Worm (Caenorhabditis elegans) whole organism, L4 larva: Measurements from ENCODE around the gene Y102A11A.2.
A peak's percentile ranks its signal among the peaks of the same experiment; 100 is the strongest.

Experiments used
- T20F7.1 ChIP-seq: fragments of 200-800 bp; sonication (Bioruptor generic); optimal IDR thresholded peaks from 2 replicates; lab custom pipeline; 2018; ENCODE audit warnings: mild to moderate bottlenecking, missing genetic modification characterization, missing compliant biosample characterization
- T26A8.4 ChIP-seq: fragments of 200-800 bp; sonication (Bioruptor generic); IDR thresholded peaks from 2 replicates; pipeline ENCODE4 v1.3.6; 2022; ENCODE audit warnings: missing genetic modification characterization, missing compliant biosample characterization
- Y48G9A.11 ChIP-seq: fragments of 200-800 bp; sonication (Bioruptor generic); IDR thresholded peaks from 2 replicates; pipeline ENCODE4 v1.3.6; 2022; ENCODE audit warnings: missing genetic modification reagents, missing genetic modification characterization, missing compliant biosample characterization
- ZK337.2 ChIP-seq: fragments of 200-800 bp; sonication (Bioruptor generic); IDR thresholded peaks from 2 replicates; pipeline ENCODE4 v1.3.6; 2022; ENCODE audit warnings: missing genetic modification reagents, missing genetic modification characterization, missing compliant biosample characterization
- ZK546.5 ChIP-seq, 2 experiments: sonication (generic microtip); optimal IDR thresholded peaks; 2 replicates each; lab custom pipeline; 2017; ENCODE audit warnings: missing biosample characterization in 2 of 2, missing genetic modification characterization in 2 of 2
- aha-1 ChIP-seq: fragments of 150-350 bp; peaks from one replicate; lab custom pipeline; 2014; ENCODE audit warnings: missing biosample characterization, missing genetic modification characterization
- aly-2 ChIP-seq: sonication (generic microtip); optimal IDR thresholded peaks from 2 replicates; lab custom pipeline; 2018; ENCODE audit warnings: missing biosample characterization, missing genetic modification characterization
- ama-1 ChIP-seq: fragments of 150-350 bp; optimal IDR thresholded peaks from 2 replicates; lab custom pipeline; 2014; ENCODE audit warnings: inconsistent platforms, mixed read lengths
- arid-1 ChIP-seq: fragments of 200-800 bp; sonication (Bioruptor generic); conservative IDR thresholded peaks from 2 replicates; pipeline ENCODE4 v1.3.6; 2022; ENCODE audit warnings: missing genetic modification reagents, missing genetic modification characterization, missing compliant biosample characterization
- attf-4 ChIP-seq: sonication (generic microtip); optimal IDR thresholded peaks from 3 replicates; lab custom pipeline; 2017; ENCODE audit warnings: missing biosample characterization, missing genetic modification characterization
- ceh-28 ChIP-seq: fragments of 150-350 bp; optimal IDR thresholded peaks from 2 replicates; lab custom pipeline; 2014; ENCODE audit warnings: missing biosample characterization, missing genetic modification reagents, missing genetic modification characterization
- ceh-32 ChIP-seq: sonication (generic microtip); optimal IDR thresholded peaks from 2 replicates; lab custom pipeline; 2016; ENCODE audit warnings: mild to moderate bottlenecking, missing genetic modification characterization, missing compliant biosample characterization; ENCODE audit not compliant: poor library complexity
- ceh-62 ChIP-seq: sonication (generic microtip); optimal IDR thresholded peaks from 2 replicates; lab custom pipeline; 2017; ENCODE audit warnings: missing biosample characterization, missing genetic modification characterization
- ctbp-1 ChIP-seq: fragments of 200-800 bp; sonication (Bioruptor generic); IDR thresholded peaks from 2 replicates; pipeline ENCODE4 v1.3.6; 2022; ENCODE audit warnings: missing genetic modification reagents, missing genetic modification characterization, missing compliant biosample characterization
- daf-12 ChIP-seq: fragments of 150-350 bp; optimal IDR thresholded peaks from 2 replicates; lab custom pipeline; 2014; ENCODE audit warnings: missing biosample characterization, missing genetic modification reagents, missing genetic modification characterization
- daf-16 ChIP-seq, 3 experiments: sonication (generic microtip); optimal IDR thresholded peaks; 2 replicates each; lab custom pipeline; 2016 to 2017; ENCODE audit warnings: missing genetic modification characterization in 3 of 3, missing genetic modification reagents in 3 of 3, mild to moderate bottlenecking in 2 of 3, missing compliant biosample characterization in 2 of 3, missing biosample characterization in 1 of 3, moderate library complexity in 1 of 3
- daf-19 ChIP-seq: fragments of 200-800 bp; sonication (Bioruptor generic); conservative IDR thresholded peaks from 2 replicates; pipeline ENCODE4 v1.3.6; 2022; ENCODE audit warnings: missing genetic modification characterization, missing compliant biosample characterization
- daf-8 ChIP-seq: fragments of 200-800 bp; sonication (Bioruptor generic); IDR thresholded peaks from 2 replicates; pipeline ENCODE4 v1.3.6; 2022; ENCODE audit warnings: missing genetic modification characterization, missing compliant biosample characterization
- dmd-6 ChIP-seq: fragments of 200-800 bp; sonication (Bioruptor generic); IDR thresholded peaks from 2 replicates; pipeline ENCODE4 v1.3.6; 2022; ENCODE audit warnings: missing genetic modification reagents, missing genetic modification characterization, missing compliant biosample characterization
- dpl-1 ChIP-seq: fragments of 150-350 bp; optimal IDR thresholded peaks from 2 replicates; lab custom pipeline; 2014; ENCODE audit warnings: missing biosample characterization, missing genetic modification reagents, missing genetic modification characterization
- fkh-10 ChIP-seq: fragments of 150-350 bp; optimal IDR thresholded peaks from 2 replicates; lab custom pipeline; 2014; ENCODE audit warnings: missing biosample characterization, missing genetic modification reagents, missing genetic modification characterization
- gei-8 ChIP-seq: fragments of 200-800 bp; sonication (Bioruptor generic); optimal IDR thresholded peaks from 2 replicates; lab custom pipeline; 2018; ENCODE audit warnings: mild to moderate bottlenecking, missing genetic modification characterization, missing compliant biosample characterization
- hif-1 ChIP-seq, 2 experiments: sonication (generic microtip); optimal IDR thresholded peaks; 2 replicates each; lab custom pipeline; 2016 to 2017; ENCODE audit warnings: missing compliant biosample characterization in 2 of 2, missing genetic modification characterization in 2 of 2, missing genetic modification reagents in 2 of 2, missing genotype in 2 of 2, mild to moderate bottlenecking in 1 of 2
- hlh-30 ChIP-seq: sonication (generic microtip); optimal IDR thresholded peaks from 2 replicates; lab custom pipeline; 2017; ENCODE audit warnings: antibody characterized with exemption, mild to moderate bottlenecking, missing genetic modification characterization, missing compliant biosample characterization; ENCODE audit not compliant: insufficient read depth
- hmg-1.1 ChIP-seq: fragments of 200-800 bp; sonication (Bioruptor generic); IDR thresholded peaks from 2 replicates; pipeline ENCODE4 v1.3.6; 2022; ENCODE audit warnings: missing genetic modification reagents, missing genetic modification characterization, missing compliant biosample characterization
- lin-1 ChIP-seq: fragments of 200-800 bp; sonication (Bioruptor generic); IDR thresholded peaks from 2 replicates; pipeline ENCODE4 v1.3.6; 2022; ENCODE audit warnings: missing genetic modification reagents, missing genetic modification characterization, missing compliant biosample characterization
- lin-13 ChIP-seq: fragments of 150-350 bp; optimal IDR thresholded peaks from 2 replicates; lab custom pipeline; 2014; ENCODE audit warnings: missing biosample characterization, missing genetic modification reagents, missing genetic modification characterization
- lin-38 ChIP-seq: fragments of 200-800 bp; sonication (Bioruptor generic); IDR thresholded peaks from 2 replicates; pipeline ENCODE4 v1.3.6; 2022; ENCODE audit warnings: missing genetic modification reagents, missing genetic modification characterization, missing compliant biosample characterization
- lir-3 ChIP-seq: sonication (generic microtip); optimal IDR thresholded peaks from 2 replicates; lab custom pipeline; 2016; ENCODE audit warnings: mild to moderate bottlenecking, missing genetic modification characterization, missing compliant biosample characterization
- mdl-1 ChIP-seq, 2 experiments: fragments of 150-350 bp in 1 of 2; sonication (generic microtip) in 1 of 2; optimal IDR thresholded peaks; 2 replicates each; lab custom pipeline; 2014 to 2017; ENCODE audit warnings: missing biosample characterization in 2 of 2, missing genetic modification characterization in 2 of 2
- mdt-29 ChIP-seq: fragments of 200-800 bp; sonication (Bioruptor generic); IDR thresholded peaks from 2 replicates; pipeline ENCODE4 v1.3.6; 2022; ENCODE audit warnings: missing genetic modification reagents, missing genetic modification characterization, missing compliant biosample characterization
- mes-2 ChIP-seq: sonication (generic microtip); optimal IDR thresholded peaks from 2 replicates; lab custom pipeline; 2016; ENCODE audit warnings: missing genotype, mild to moderate bottlenecking, missing genetic modification characterization, missing compliant biosample characterization; ENCODE audit not compliant: poor library complexity, severe bottlenecking
- mxl-2 ChIP-seq: fragments of 200-800 bp; sonication (Bioruptor generic); conservative IDR thresholded peaks from 2 replicates; pipeline ENCODE4 v1.3.6; 2022; ENCODE audit warnings: missing genetic modification reagents, missing genetic modification characterization, missing compliant biosample characterization
- mxl-3 ChIP-seq: fragments of 200-800 bp; sonication (Bioruptor generic); optimal IDR thresholded peaks from 2 replicates; lab custom pipeline; 2018; ENCODE audit warnings: mild to moderate bottlenecking, missing genetic modification characterization, missing compliant biosample characterization
- nhr-10 ChIP-seq: fragments of 150-350 bp; optimal IDR thresholded peaks from 2 replicates; lab custom pipeline; 2014; ENCODE audit warnings: missing biosample characterization, missing genetic modification characterization
- nhr-111 ChIP-seq: fragments of 200-800 bp; sonication (Bioruptor generic); optimal IDR thresholded peaks from 2 replicates; lab custom pipeline; 2018; ENCODE audit warnings: mild to moderate bottlenecking, missing genetic modification characterization, missing compliant biosample characterization
- nhr-25 ChIP-seq: sonication (generic microtip); optimal IDR thresholded peaks from 2 replicates; lab custom pipeline; 2017; ENCODE audit warnings: missing genetic modification characterization, mild to moderate bottlenecking, missing compliant biosample characterization, antibody characterized with exemption, moderate library complexity, borderline replicate concordance; ENCODE audit not compliant: insufficient read depth
- nhr-28 ChIP-seq: fragments of 150-350 bp; optimal IDR thresholded peaks from 2 replicates; lab custom pipeline; 2014; ENCODE audit warnings: missing biosample characterization, missing genetic modification characterization
- nhr-48 ChIP-seq: sonication (generic microtip); optimal IDR thresholded peaks from 2 replicates; lab custom pipeline; 2016; ENCODE audit warnings: mild to moderate bottlenecking, missing genetic modification characterization, missing compliant biosample characterization
- nhr-6 ChIP-seq: fragments of 150-350 bp; optimal IDR thresholded peaks from 2 replicates; lab custom pipeline; 2014; ENCODE audit warnings: missing biosample characterization, missing genetic modification characterization
- nhr-76 ChIP-seq: fragments of 150-350 bp; optimal IDR thresholded peaks from 2 replicates; lab custom pipeline; 2014; ENCODE audit warnings: missing biosample characterization, missing genetic modification characterization
- pqm-1 ChIP-seq: sonication (generic microtip); optimal IDR thresholded peaks from 2 replicates; lab custom pipeline; 2017; ENCODE audit warnings: missing biosample characterization, missing genetic modification characterization
- saeg-2 ChIP-seq: fragments of 200-800 bp; sonication (Bioruptor generic); IDR thresholded peaks from 2 replicates; pipeline ENCODE4 v1.3.6; 2022; ENCODE audit warnings: missing genetic modification reagents, missing genetic modification characterization, missing compliant biosample characterization
- set-16 ChIP-seq: fragments of 200-800 bp; sonication (Bioruptor generic); IDR thresholded peaks from 2 replicates; pipeline ENCODE4 v1.3.6; 2022; ENCODE audit warnings: missing genetic modification reagents, missing genetic modification characterization, missing compliant biosample characterization
- unc-130 ChIP-seq: sonication (generic microtip); optimal IDR thresholded peaks from 2 replicates; lab custom pipeline; 2016; ENCODE audit warnings: missing genetic modification reagents, missing genetic modification characterization, missing compliant biosample characterization
- unc-62 ChIP-seq, 3 experiments: fragments of 150-350 bp in 1 of 3; sonication (generic microtip); optimal IDR thresholded peaks in 2 of 3; peaks in 1 of 3; 1 replicate in 1 of 3; 2 replicates in 2 of 3; lab custom pipeline; 2014 to 2017; ENCODE audit warnings: missing biosample characterization in 3 of 3, missing genetic modification characterization in 3 of 3, missing genetic modification reagents in 3 of 3, missing genotype in 1 of 3

Y102A11A.2 gene

DNA sequence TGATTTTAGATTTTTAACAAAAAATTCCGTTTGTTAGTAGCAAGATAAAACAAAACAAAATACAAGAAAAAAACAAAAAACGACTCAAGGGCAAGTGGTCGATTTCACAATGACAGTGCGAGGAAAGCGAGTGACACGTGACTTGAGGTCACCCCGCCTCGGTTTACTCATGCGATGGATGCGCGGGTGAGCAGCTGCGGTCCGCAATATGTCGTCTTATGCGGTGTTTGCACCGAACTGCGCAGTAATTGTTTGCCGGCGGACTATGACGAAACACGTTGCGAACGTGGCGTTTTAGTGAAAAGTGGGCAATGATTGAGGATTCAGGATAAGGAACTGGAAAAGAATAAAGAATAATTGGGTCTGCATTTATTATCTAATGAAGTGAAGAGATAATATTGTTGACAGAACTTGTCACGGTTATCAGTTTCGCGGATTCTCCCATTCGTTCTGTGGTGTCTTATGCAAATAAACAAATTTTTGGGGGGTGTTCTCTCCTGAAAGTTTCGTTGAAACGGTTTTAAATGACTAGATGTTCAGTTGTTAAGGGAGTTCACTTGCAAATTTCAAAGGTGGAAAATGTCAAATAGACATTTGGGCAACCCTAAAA lies 45.1 kb downstream of the Y102A11A.2 start (continued):
- TF ChIP-seq lin-1 (GFP tag; lab: Robert Waterston, UW): no peak
- peak; percentile 0 for TF ChIP-seq pqm-1
- TF ChIP-seq unc-130 (GFP tag; lab: Kevin White, UChicago): no peak
- TF ChIP-seq nhr-28 (tag; lab: Kevin White, UChicago): peak; percentile 42
- no peak for TF ChIP-seq ctbp-1
- TF ChIP-seq ama-1 (lab: Kevin White, UChicago): no peak
- TF ChIP-seq daf-8 (GFP tag; lab: Robert Waterston, UW): no peak
- TF ChIP-seq daf-16 (GFP tag; optimal IDR thresholded peaks at IDR 0.05; lab: Kevin White, UChicago): peak in 1 of 2 experiments; percentile 32
- TF ChIP-seq daf-16 (tag; optimal IDR thresholded peaks at IDR 0.05; lab: Kevin White, UChicago): peak; percentile 95
- TF ChIP-seq dpl-1 (GFP tag; lab: Kevin White, UChicago): peak; percentile 40
- peak; percentile 34 for TF ChIP-seq lin-13
- TF ChIP-seq T20F7.1 (GFP tag; lab: Kevin White, UChicago): peak; percentile 40
- no peak for TF ChIP-seq nhr-111
- no peak for TF ChIP-seq lin-38 (GFP tag; lab: Robert Waterston, UW)
- TF ChIP-seq Y48G9A.11: no peak
- peak; percentile 59 for TF ChIP-seq set-16 (GFP tag; lab: Robert Waterston, UW)
- TF ChIP-seq mdl-1 (tag; optimal IDR thresholded peaks at IDR 0.05; lab: Kevin White, UChicago): peak; percentile 65 to 79
- no peak for TF ChIP-seq daf-12 (tag; lab: Kevin White, UChicago)
- TF ChIP-seq nhr-48 (tag; lab: Kevin White, UChicago): peak; percentile 34
- TF ChIP-seq mes-2 (tag; lab: Kevin White, UChicago): peak; percentile 64
- TF ChIP-seq dmd-6 (GFP tag; lab: Robert Waterston, UW): peak; percentile 81
- TF ChIP-seq attf-4 (tag; lab: Kevin White, UChicago): no peak
- no peak for TF ChIP-seq ceh-32 (tag; lab: Kevin White, UChicago)
- no peak for TF ChIP-seq T26A8.4 (GFP tag; lab: Robert Waterston, UW)
- no peak for TF ChIP-seq saeg-2 (GFP tag; lab: Robert Waterston, UW)
- TF ChIP-seq nhr-76 (tag; lab: Kevin White, UChicago): no peak
- no peak for TF ChIP-seq ZK546.5 (tag; optimal IDR thresholded peaks at IDR 0.05; lab: Kevin White, UChicago)
- TF ChIP-seq gei-8 (GFP tag; lab: Kevin White, UChicago): no peak
- TF ChIP-seq aly-2 (tag; lab: Kevin White, UChicago): no peak
- TF ChIP-seq nhr-10: no peak
- no peak for TF ChIP-seq lir-3
- peak; percentile 17 for TF ChIP-seq fkh-10
- no peak for TF ChIP-seq ceh-28 (tag; lab: Kevin White, UChicago)
- TF ChIP-seq daf-19 (GFP tag; lab: Robert Waterston, UW): no peak
- no peak for TF ChIP-seq arid-1
- TF ChIP-seq mdt-29: no peak
- no peak for TF ChIP-seq ZK337.2
- TF ChIP-seq hmg-1.1 (GFP tag; lab: Robert Waterston, UW): peak; percentile 76
- TF ChIP-seq nhr-6 (tag; lab: Kevin White, UChicago): peak; percentile 17

DNA sequence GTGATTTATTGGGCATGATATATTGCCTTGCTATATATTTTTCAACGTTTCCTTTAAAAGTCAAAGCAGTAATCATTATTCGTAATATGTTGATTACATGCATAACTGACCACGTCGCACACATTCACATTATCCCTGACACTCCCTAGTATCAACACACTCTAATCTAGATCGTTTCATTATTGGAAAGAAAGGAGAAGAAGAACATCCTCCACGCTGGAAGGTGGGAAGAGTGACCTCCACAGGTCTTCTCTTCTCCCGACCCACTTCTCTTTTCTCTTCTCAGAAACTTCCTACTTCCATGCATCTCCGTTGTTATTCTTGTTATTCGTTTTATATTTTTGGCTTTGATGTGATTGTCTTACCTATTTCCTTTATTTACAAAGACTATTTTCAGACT lies 47.6 kb downstream of the Y102A11A.2 start, which contains the start of gene txdc-12.2:
TSS of gene txdc-12.2 (plus strand) at position 396 of the 400 bp plus-strand sequence.
- TF ChIP-seq hif-1 (tag; optimal IDR thresholded peaks at IDR 0.05; lab: Kevin White, UChicago) (no peak), dmd-6 (GFP tag; lab: Robert Waterston, UW) (no peak), mxl-3 (peak; percentile 37), aha-1 (tag; lab: Kevin White, UChicago) (no peak), mxl-2 (GFP tag; lab: Robert Waterston, UW) (no peak), ceh-62 (tag; lab: Kevin White, UChicago) (no peak), hlh-30 (peak; percentile 10), nhr-76 (tag; lab: Kevin White, UChicago) (no peak), nhr-28 (tag; lab: Kevin White, UChicago) (peak; percentile 21), nhr-25 (tag; lab: Kevin White, UChicago) (peak; percentile 27), Y48G9A.11 (no peak), unc-62 (GFP tag; optimal IDR thresholded peaks at IDR 0.05 in 1 of 2; lab: Kevin White, UChicago) (peak in 1 of 2 experiments; percentile 90), unc-62 (tag; optimal IDR thresholded peaks at IDR 0.05; lab: Kevin White, UChicago) (no peak), mes-2 (tag; lab: Kevin White, UChicago) (no peak), ZK337.2 (no peak)
